Fruit fly (Drosophila melanogaster): Measurements from ENCODE around the gene corn.

Gene corn

DNA sequence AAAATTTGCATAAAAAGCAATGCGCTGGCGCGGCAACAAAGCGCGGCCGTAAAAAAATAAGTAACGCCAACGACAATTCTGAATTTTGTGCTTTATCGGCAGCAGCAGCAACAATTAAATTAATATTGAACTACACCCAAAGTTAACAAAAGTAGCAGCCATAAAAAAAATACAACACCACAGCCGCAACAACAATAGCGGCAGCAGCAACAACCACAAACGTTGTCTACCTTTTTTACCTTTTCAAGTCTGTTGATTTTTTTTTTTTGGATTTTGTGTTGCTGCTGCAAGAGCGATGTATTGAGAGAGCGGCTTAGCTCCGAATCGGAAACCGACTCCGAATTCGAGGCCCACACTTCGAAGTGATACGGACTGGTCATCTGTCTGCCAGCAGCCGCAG is 22.1 kb downstream of the corn start:
- no peak for TF ChIP-seq CG1620 (GFP tag; optimal IDR thresholded peaks at IDR 0.05)
- no peak for TF ChIP-seq Mnt (GFP tag; optimal IDR thresholded peaks at IDR 0.05)
- no peak for TF ChIP-seq CG11617 (GFP tag; optimal IDR thresholded peaks at IDR 0.05)
- no peak for TF ChIP-seq Crg-1 (GFP tag; optimal IDR thresholded peaks at IDR 0.05)
- TF ChIP-seq kay (GFP tag; ENCODE audit: borderline replicate concordance): peak; percentile 54
- peak; percentile 85 for TF ChIP-seq tj (GFP tag; optimal IDR thresholded peaks at IDR 0.05)

DNA sequence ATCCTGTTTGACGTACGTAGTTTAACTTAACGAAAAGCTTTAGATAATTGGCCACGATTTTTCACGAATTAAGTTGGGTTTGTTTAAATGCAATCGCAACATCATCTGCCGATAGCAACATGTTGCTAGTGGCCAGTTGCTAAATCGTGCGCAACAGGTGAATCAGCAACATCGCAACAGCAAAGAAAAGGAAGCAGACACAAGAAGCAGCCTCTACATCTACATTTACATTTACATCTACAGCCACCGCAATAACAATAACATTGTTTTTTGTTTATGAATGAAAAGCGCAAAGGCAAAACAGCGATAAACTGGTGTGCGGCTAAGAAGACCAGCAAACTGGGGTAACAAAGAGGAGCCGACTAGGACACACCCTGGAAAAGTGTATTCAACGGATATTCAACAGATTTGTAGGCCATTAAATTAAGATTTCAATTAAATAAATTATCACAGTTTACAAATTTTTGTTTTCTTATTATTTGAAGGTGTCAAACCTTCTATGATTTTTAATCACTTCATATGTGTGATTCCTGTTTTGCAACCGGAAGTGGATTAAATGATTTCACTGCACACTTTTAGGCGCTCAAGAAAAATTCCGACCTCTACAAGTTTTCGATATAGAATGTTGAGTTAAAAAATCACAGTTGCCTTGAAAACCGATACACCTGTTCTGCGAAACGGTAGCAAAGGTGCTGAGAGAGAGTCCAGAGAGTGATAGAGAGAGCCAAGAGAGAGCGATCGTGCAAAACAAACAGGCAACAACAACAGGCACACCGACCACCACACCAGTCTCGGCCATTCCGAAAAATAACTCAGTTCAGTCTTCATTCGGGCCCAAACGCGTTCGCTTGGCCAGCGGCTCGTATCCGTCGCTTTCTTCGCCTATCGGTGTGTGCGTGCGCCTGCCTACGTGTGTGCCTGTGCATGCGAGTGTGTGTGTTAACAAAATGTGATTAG is 22.9 kb downstream of the corn start, which contains the start of gene melt:
melt (plus strand) TSS at position 818 of the 957 bp plus-strand sequence.
- TF ChIP-seq Mnt (GFP tag; optimal IDR thresholded peaks at IDR 0.05) (peak; percentile 42), pad (GFP tag; optimal IDR thresholded peaks at IDR 0.05) (peak; percentile 62), CG1620 (GFP tag; optimal IDR thresholded peaks at IDR 0.05) (peak; percentile 50), CG7101 (tag; optimal IDR thresholded peaks at IDR 0.05) (peak; percentile 66), CG14711 (tag; optimal IDR thresholded peaks at IDR 0.05) (peak; percentile 51), CG33017 (tag; optimal IDR thresholded peaks at IDR 0.05) (peak; percentile 55), CG11617 (GFP tag; optimal IDR thresholded peaks at IDR 0.05) (peak; percentile 72), Crg-1 (GFP tag; optimal IDR thresholded peaks at IDR 0.05) (peak; percentile 64), ovo (GFP tag; optimal IDR thresholded peaks at IDR 0.05) (peak; percentile 0), CG5204 (GFP tag; optimal IDR thresholded peaks at IDR 0.05) (peak; percentile 66), cic (GFP tag; optimal IDR thresholded peaks at IDR 0.05) (peak; percentile 43), cnc (optimal IDR thresholded peaks at IDR 0.05) (no peak), Hr96 (GFP tag; optimal IDR thresholded peaks at IDR 0.05) (peak; percentile 77), CG7045 (GFP tag; optimal IDR thresholded peaks at IDR 0.05) (peak; percentile 73), bab1 (GFP tag; optimal IDR thresholded peaks at IDR 0.05) (peak; percentile 84), Clk (GFP tag; optimal IDR thresholded peaks at IDR 0.05) (peak; percentile 7), tj (GFP tag; optimal IDR thresholded peaks at IDR 0.05) (no peak), toe (GFP tag; optimal IDR thresholded peaks at IDR 0.05) (peak; percentile 61), kay (GFP tag; ENCODE audit: borderline replicate concordance) (peak; percentile 94), CG12768 (GFP tag; optimal IDR thresholded peaks at IDR 0.05) (peak; percentile 64)

DNA sequence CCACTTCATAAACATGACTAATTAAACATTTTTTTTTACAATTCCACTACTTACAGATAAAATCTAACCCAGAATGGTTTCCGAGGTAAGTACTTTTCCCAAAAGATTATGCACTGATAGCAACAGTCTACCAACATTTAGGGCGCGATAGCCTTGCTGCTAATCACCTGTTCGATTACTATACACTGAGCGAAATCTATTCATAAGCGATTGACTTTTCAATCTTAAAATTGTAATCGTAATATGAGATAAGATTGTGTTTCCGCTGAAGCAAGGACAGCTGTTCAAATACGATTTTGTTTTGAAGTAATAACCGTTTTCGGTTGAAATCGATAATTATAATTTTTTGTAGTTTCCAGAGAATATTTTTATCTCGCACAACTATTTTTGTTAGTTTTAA is 24.3 kb downstream of the corn start:
- TF ChIP-seq Hr96 (GFP tag; optimal IDR thresholded peaks at IDR 0.05) (no peak), tj (GFP tag; optimal IDR thresholded peaks at IDR 0.05) (no peak), kay (GFP tag; ENCODE audit: borderline replicate concordance) (peak; percentile 9), Crg-1 (GFP tag; optimal IDR thresholded peaks at IDR 0.05) (no peak), CG14711 (tag; optimal IDR thresholded peaks at IDR 0.05) (no peak), toe (GFP tag; optimal IDR thresholded peaks at IDR 0.05) (no peak), CG5204 (GFP tag; optimal IDR thresholded peaks at IDR 0.05) (no peak), CG1620 (GFP tag; optimal IDR thresholded peaks at IDR 0.05) (no peak), CG11617 (GFP tag; optimal IDR thresholded peaks at IDR 0.05) (no peak), bab1 (GFP tag; optimal IDR thresholded peaks at IDR 0.05) (no peak), CG33017 (tag; optimal IDR thresholded peaks at IDR 0.05) (peak; percentile 19), Mnt (GFP tag; optimal IDR thresholded peaks at IDR 0.05) (no peak), CG12768 (GFP tag; optimal IDR thresholded peaks at IDR 0.05) (no peak), CG7101 (tag; optimal IDR thresholded peaks at IDR 0.05) (peak; percentile 10), pad (GFP tag; optimal IDR thresholded peaks at IDR 0.05) (no peak), ovo (GFP tag; optimal IDR thresholded peaks at IDR 0.05) (no peak), Clk (GFP tag; optimal IDR thresholded peaks at IDR 0.05) (no peak), cic (GFP tag; optimal IDR thresholded peaks at IDR 0.05) (no peak), cnc (optimal IDR thresholded peaks at IDR 0.05) (no peak), CG7045 (GFP tag; optimal IDR thresholded peaks at IDR 0.05) (no peak)

DNA sequence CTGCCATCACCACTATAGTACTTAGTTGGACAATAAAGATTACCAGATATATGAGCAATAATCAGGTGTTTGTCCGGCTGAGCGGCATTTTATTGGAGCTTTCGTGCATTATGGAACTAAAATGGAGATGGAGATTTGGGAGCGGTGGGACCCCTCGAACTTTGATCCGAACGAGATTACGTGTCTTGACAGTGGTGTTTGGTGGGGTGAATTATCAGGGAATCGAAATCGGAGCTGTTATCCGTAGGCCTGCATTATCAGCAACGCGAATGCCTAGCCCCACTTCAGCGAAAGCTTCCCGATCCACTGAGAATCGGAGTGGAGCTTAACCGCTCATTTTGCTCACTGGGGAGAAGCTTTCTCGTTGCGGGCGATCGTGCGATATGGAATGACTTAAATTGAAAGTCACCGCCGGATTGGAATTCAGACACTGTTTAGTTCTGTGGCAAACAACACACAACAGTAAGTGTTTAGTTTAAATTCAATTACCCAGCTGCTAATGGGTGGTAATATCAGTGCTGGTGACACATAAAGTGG is 25.4 kb downstream of the corn start, which contains the start of gene Acbp2:
Acbp2 (plus strand) TSS at position 417 of the 537 bp plus-strand sequence.
- no peak for TF ChIP-seq Crg-1 (GFP tag; optimal IDR thresholded peaks at IDR 0.05)
- TF ChIP-seq Clk (GFP tag; optimal IDR thresholded peaks at IDR 0.05): no peak
- peak; percentile 15 for TF ChIP-seq CG7101 (tag; optimal IDR thresholded peaks at IDR 0.05)
- peak; percentile 55 for TF ChIP-seq Mnt (GFP tag; optimal IDR thresholded peaks at IDR 0.05)
- peak; percentile 23 for TF ChIP-seq pad (GFP tag; optimal IDR thresholded peaks at IDR 0.05)
- TF ChIP-seq cic (GFP tag; optimal IDR thresholded peaks at IDR 0.05): peak; percentile 74
- no peak for TF ChIP-seq Hr96 (GFP tag; optimal IDR thresholded peaks at IDR 0.05)
- TF ChIP-seq kay (GFP tag; ENCODE audit: borderline replicate concordance): peak; percentile 88
- peak; percentile 59 to 60 for TF ChIP-seq cnc (optimal IDR thresholded peaks at IDR 0.05)
- peak; percentile 72 for TF ChIP-seq CG12768 (GFP tag; optimal IDR thresholded peaks at IDR 0.05)
- TF ChIP-seq ovo (GFP tag; optimal IDR thresholded peaks at IDR 0.05): no peak
- no peak for TF ChIP-seq toe (GFP tag; optimal IDR thresholded peaks at IDR 0.05)
- peak; percentile 55 for TF ChIP-seq CG33017 (tag; optimal IDR thresholded peaks at IDR 0.05)
- no peak for TF ChIP-seq CG11617 (GFP tag; optimal IDR thresholded peaks at IDR 0.05)
- peak; percentile 34 for TF ChIP-seq CG7045 (GFP tag; optimal IDR thresholded peaks at IDR 0.05)
- no peak for TF ChIP-seq bab1 (GFP tag; optimal IDR thresholded peaks at IDR 0.05)
- no peak for TF ChIP-seq CG1620 (GFP tag; optimal IDR thresholded peaks at IDR 0.05)
- no peak for TF ChIP-seq tj (GFP tag; optimal IDR thresholded peaks at IDR 0.05)
- no peak for TF ChIP-seq CG5204 (GFP tag; optimal IDR thresholded peaks at IDR 0.05)
- peak; percentile 0 for TF ChIP-seq CG14711 (tag; optimal IDR thresholded peaks at IDR 0.05)

DNA sequence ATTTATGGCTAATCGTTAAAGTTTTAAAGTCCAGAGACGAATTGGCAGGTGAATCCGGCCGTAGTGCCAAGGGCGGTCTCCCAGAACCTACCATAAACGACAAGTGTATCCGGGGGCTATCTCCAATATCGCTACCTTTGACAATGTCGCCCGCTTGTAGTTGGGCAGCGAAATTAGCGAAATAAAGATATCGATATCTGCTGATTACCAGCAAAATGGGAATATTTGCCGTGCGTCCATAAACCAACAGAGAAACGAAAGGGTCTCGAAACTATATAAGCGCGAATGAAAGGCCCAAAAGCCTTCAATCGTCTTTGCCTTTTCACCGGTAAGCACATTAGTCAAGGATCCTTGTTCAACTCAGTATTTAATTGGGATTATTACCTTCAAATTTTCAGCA is 26.3 kb downstream of the corn start, which contains the start of gene Acbp3:
Acbp3 (plus strand) TSS at position 301 of the 400 bp plus-strand sequence.
- TF ChIP-seq CG14711 (tag; optimal IDR thresholded peaks at IDR 0.05): no peak
- TF ChIP-seq Mnt (GFP tag; optimal IDR thresholded peaks at IDR 0.05): no peak
- TF ChIP-seq kay (GFP tag; ENCODE audit: borderline replicate concordance): no peak
- no peak for TF ChIP-seq cic (GFP tag; optimal IDR thresholded peaks at IDR 0.05)
- no peak for TF ChIP-seq CG5204 (GFP tag; optimal IDR thresholded peaks at IDR 0.05)
- no peak for TF ChIP-seq CG1620 (GFP tag; optimal IDR thresholded peaks at IDR 0.05)
- TF ChIP-seq cnc (optimal IDR thresholded peaks at IDR 0.05): no peak
- TF ChIP-seq Clk (GFP tag; optimal IDR thresholded peaks at IDR 0.05): no peak
- TF ChIP-seq CG12768 (GFP tag; optimal IDR thresholded peaks at IDR 0.05): no peak

Data from whole organism, adult.